Fruit fly (Drosophila melanogaster) whole organism, embryonic: ENCODE measurements around the gene CG14212.

Experiments used
- C15 ChIP-seq: fragments of 200-800 bp; sonication (Bioruptor generic); IDR thresholded peaks from 3 replicates; pipeline ENCODE4 v1.3.6; 2022; ENCODE audit warnings: missing biosample characterization, missing genetic modification characterization
- CG10565 ChIP-seq: fragments of 200-800 bp; sonication (Bioruptor generic); optimal IDR thresholded peaks from 3 replicates; lab custom pipeline; 2016; ENCODE audit warnings: missing biosample characterization, mild to moderate bottlenecking, missing genetic modification characterization
- CG10654 ChIP-seq: fragments of 200-800 bp; sonication (Bioruptor generic); optimal IDR thresholded peaks from 2 replicates; lab custom pipeline; 2016; ENCODE audit warnings: missing biosample characterization, missing genetic modification characterization
- CG11398 ChIP-seq: fragments of 200-800 bp; sonication (Bioruptor generic); optimal IDR thresholded peaks from 2 replicates; lab custom pipeline; 2016; ENCODE audit warnings: missing biosample characterization, missing genetic modification characterization
- CG12104 ChIP-seq: fragments of 200-800 bp; sonication (Bioruptor generic); optimal IDR thresholded peaks from 3 replicates; lab custom pipeline; 2016; ENCODE audit warnings: missing biosample characterization, missing genetic modification characterization
- CG12219 ChIP-seq: fragments of 200-800 bp; sonication (Bioruptor generic); optimal IDR thresholded peaks from 3 replicates; lab custom pipeline; 2018; ENCODE audit warnings: missing biosample characterization, mild to moderate bottlenecking, missing genetic modification characterization
- CG13424 ChIP-seq: fragments of 200-800 bp; sonication (Bioruptor generic); optimal IDR thresholded peaks from 2 replicates; lab custom pipeline; 2019; ENCODE audit warnings: missing biosample characterization, mild to moderate bottlenecking, missing genetic modification characterization, moderate library complexity
- CG13894 ChIP-seq: fragments of 200-800 bp; sonication (Bioruptor generic); optimal IDR thresholded peaks from 3 replicates; lab custom pipeline; 2018; ENCODE audit warnings: missing biosample characterization, mild to moderate bottlenecking, missing genetic modification characterization, moderate library complexity
- CG16779 ChIP-seq: fragments of 200-800 bp; sonication (Bioruptor generic); IDR thresholded peaks from 2 replicates; pipeline ENCODE4 v1.3.6; 2022; ENCODE audit warnings: missing biosample characterization, missing genetic modification characterization
- CG16813 ChIP-seq: fragments of 200-800 bp; sonication (Bioruptor generic); IDR thresholded peaks from 3 replicates; pipeline ENCODE4 v1.3.6; 2022; ENCODE audit warnings: missing biosample characterization, missing genetic modification characterization; ENCODE audit not compliant: partially characterized antibody
- CG30431 ChIP-seq: fragments of 200-800 bp; sonication (Bioruptor generic); optimal IDR thresholded peaks from 2 replicates; lab custom pipeline; 2017; ENCODE audit warnings: missing biosample characterization, missing genetic modification characterization
- CG31365 ChIP-seq: fragments of 200-800 bp; sonication (Bioruptor generic); optimal IDR thresholded peaks from 2 replicates; lab custom pipeline; 2018; ENCODE audit warnings: missing biosample characterization, mild to moderate bottlenecking, missing genetic modification characterization
- CG3163 ChIP-seq: fragments of 200-800 bp; sonication (Bioruptor generic); optimal IDR thresholded peaks from 3 replicates; lab custom pipeline; 2016; ENCODE audit warnings: missing biosample characterization, missing genetic modification characterization
- CG32532 ChIP-seq: fragments of 200-800 bp; sonication (Bioruptor generic); IDR thresholded peaks from 2 replicates; pipeline ENCODE4 v1.3.6; 2022; ENCODE audit warnings: missing biosample characterization, missing genetic modification characterization
- CG4360 ChIP-seq: fragments of 200-800 bp; sonication (Bioruptor generic); IDR thresholded peaks from 2 replicates; pipeline ENCODE4 v1.3.6; 2022; ENCODE audit warnings: missing biosample characterization, missing genetic modification characterization
- CG6175 ChIP-seq: fragments of 200-800 bp; sonication (Bioruptor generic); IDR thresholded peaks from 3 replicates; pipeline ENCODE4 v1.3.6; 2022; ENCODE audit warnings: missing biosample characterization, missing genetic modification characterization
- CG6254 ChIP-seq: fragments of 200-800 bp; sonication (Bioruptor generic); optimal IDR thresholded peaks from 3 replicates; lab custom pipeline; 2017; ENCODE audit warnings: mild to moderate bottlenecking, missing biosample characterization, missing genetic modification reagents, missing genetic modification characterization
- CG7963 ChIP-seq: fragments of 200-800 bp; sonication (Bioruptor generic); IDR thresholded peaks from 3 replicates; pipeline ENCODE4 v1.3.6; 2022; ENCODE audit warnings: missing biosample characterization, missing genetic modification characterization; ENCODE audit not compliant: partially characterized antibody
- CG9609 ChIP-seq: fragments of 200-800 bp; sonication (Bioruptor generic); optimal IDR thresholded peaks from 3 replicates; lab custom pipeline; 2016; ENCODE audit warnings: missing biosample characterization, missing genetic modification characterization
- CoRest ChIP-seq: fragments of 200-800 bp; sonication (Bioruptor generic); optimal IDR thresholded peaks from 3 replicates; lab custom pipeline; 2018; ENCODE audit warnings: missing biosample characterization, mild to moderate bottlenecking, missing genetic modification characterization, moderate library complexity
- D19A ChIP-seq: fragments of 200-800 bp; optimal IDR thresholded peaks from 3 replicates; lab custom pipeline; 2019; ENCODE audit warnings: missing biosample characterization, mild to moderate bottlenecking, missing genetic modification characterization, moderate library complexity
- Dbx ChIP-seq: fragments of 200-800 bp; sonication (Bioruptor generic); IDR thresholded peaks from 3 replicates; pipeline ENCODE4 v1.3.6; 2022; ENCODE audit warnings: missing biosample characterization, missing genetic modification characterization
- Doc2 ChIP-seq: fragments of 200-800 bp; sonication (Bioruptor generic); IDR thresholded peaks from 2 replicates; pipeline ENCODE4 v1.3.6; 2022; ENCODE audit warnings: missing biosample characterization, missing genetic modification characterization
- ERR ChIP-seq: fragments of 200-800 bp; sonication (Bioruptor generic); optimal IDR thresholded peaks from 2 replicates; lab custom pipeline; 2016; ENCODE audit warnings: missing biosample characterization, missing genetic modification characterization
- Fer3 ChIP-seq: fragments of 200-800 bp; sonication (Bioruptor generic); optimal IDR thresholded peaks from 2 replicates; lab custom pipeline; 2018; ENCODE audit warnings: missing biosample characterization, mild to moderate bottlenecking, missing genetic modification characterization, moderate library complexity
- GATAe ChIP-seq: fragments of 200-800 bp; sonication (Bioruptor generic); conservative IDR thresholded peaks from 2 replicates; pipeline ENCODE4 v1.3.6; 2022; ENCODE audit warnings: missing biosample characterization, missing genetic modification characterization
- HHEX ChIP-seq: fragments of 200-800 bp; sonication (Bioruptor generic); optimal IDR thresholded peaks from 3 replicates; lab custom pipeline; 2017; ENCODE audit warnings: missing biosample characterization, mild to moderate bottlenecking, missing genetic modification characterization, missing genetic modification reagents
- HLH3B ChIP-seq: fragments of 200-800 bp; sonication (Bioruptor generic); IDR thresholded peaks from 2 replicates; pipeline ENCODE4 v1.3.6; 2022; ENCODE audit warnings: missing biosample characterization, missing genetic modification characterization
- HmgZ ChIP-seq: fragments of 200-800 bp; sonication (Bioruptor generic); optimal IDR thresholded peaks from 2 replicates; lab custom pipeline; 2018; ENCODE audit warnings: missing biosample characterization, mild to moderate bottlenecking, missing genetic modification characterization
- Hmr ChIP-seq: fragments of 200-800 bp; sonication (Bioruptor generic); optimal IDR thresholded peaks from 3 replicates; lab custom pipeline; 2017; ENCODE audit warnings: mild to moderate bottlenecking, missing biosample characterization, missing genetic modification reagents, missing genetic modification characterization
- Hr3 ChIP-seq: fragments of 200-800 bp; sonication (Bioruptor generic); optimal IDR thresholded peaks from 3 replicates; lab custom pipeline; 2016; ENCODE audit warnings: missing biosample characterization, missing genetic modification characterization
- Lhr ChIP-seq: fragments of 200-800 bp; sonication (Bioruptor generic); optimal IDR thresholded peaks from 3 replicates; lab custom pipeline; 2017; ENCODE audit warnings: mild to moderate bottlenecking, missing biosample characterization, missing genetic modification reagents, missing genetic modification characterization
- Mad ChIP-seq: fragments of 200-800 bp; sonication (Bioruptor generic); optimal IDR thresholded peaks from 2 replicates; lab custom pipeline; 2016; ENCODE audit warnings: missing biosample characterization, missing genetic modification characterization
- Mes4 ChIP-seq: fragments of 200-800 bp; sonication (Bioruptor generic); optimal IDR thresholded peaks from 2 replicates; lab custom pipeline; 2016; ENCODE audit warnings: missing biosample characterization, missing genetic modification characterization
- Mrtf ChIP-seq: fragments of 200-800 bp; sonication (Bioruptor generic); IDR thresholded peaks from 3 replicates; pipeline ENCODE4 v1.3.6; 2022; ENCODE audit warnings: missing biosample characterization, missing genetic modification characterization
- Oli ChIP-seq: fragments of 200-800 bp; sonication (Bioruptor generic); optimal IDR thresholded peaks from 2 replicates; lab custom pipeline; 2018; ENCODE audit warnings: missing biosample characterization, mild to moderate bottlenecking, missing genetic modification characterization, moderate library complexity
- Sry-β ChIP-seq: fragments of 200-800 bp; sonication (Bioruptor generic); optimal IDR thresholded peaks from 2 replicates; lab custom pipeline; 2018; ENCODE audit warnings: missing biosample characterization, mild to moderate bottlenecking, missing genetic modification characterization, moderate library complexity
- br ChIP-seq: fragments of >200 bp; optimal IDR thresholded peaks from 2 replicates; lab custom pipeline; 2017
- crol ChIP-seq: fragments of 200-800 bp; sonication (Bioruptor generic); IDR thresholded peaks from 2 replicates; pipeline ENCODE4 v1.3.6; 2022; ENCODE audit warnings: missing biosample characterization, missing genetic modification characterization
- da ChIP-seq: fragments of 200-800 bp; sonication (Bioruptor generic); optimal IDR thresholded peaks from 2 replicates; lab custom pipeline; 2016; ENCODE audit warnings: missing biosample characterization, missing genetic modification characterization
- eyg ChIP-seq: fragments of 200-800 bp; sonication (Bioruptor generic); optimal IDR thresholded peaks from 3 replicates; lab custom pipeline; 2016; ENCODE audit warnings: missing biosample characterization, missing genetic modification characterization
- ham ChIP-seq: fragments of 200-800 bp; sonication (Bioruptor generic); IDR thresholded peaks from 2 replicates; pipeline ENCODE4 v1.3.6; 2022; ENCODE audit warnings: missing biosample characterization, missing genetic modification characterization
- jigr1 ChIP-seq: fragments of 200-800 bp; sonication (Bioruptor generic); IDR thresholded peaks from 3 replicates; pipeline ENCODE4 v1.3.6; 2022; ENCODE audit warnings: missing biosample characterization, missing genetic modification characterization
- ken ChIP-seq: fragments of 200-800 bp; sonication (Bioruptor generic); IDR thresholded peaks from 3 replicates; pipeline ENCODE4 v1.3.6; 2022; ENCODE audit warnings: missing biosample characterization, missing genetic modification characterization
- pum ChIP-seq: fragments of 200-800 bp; sonication (Bioruptor generic); optimal IDR thresholded peaks from 2 replicates; lab custom pipeline; 2016; ENCODE audit warnings: missing biosample characterization, missing genetic modification characterization
- ro ChIP-seq: fragments of 200-800 bp; sonication (Bioruptor generic); IDR thresholded peaks from 2 replicates; pipeline ENCODE4 v1.3.6; 2022; ENCODE audit warnings: missing biosample characterization, missing genetic modification characterization
- salm ChIP-seq: fragments of 200-800 bp; sonication (Bioruptor generic); optimal IDR thresholded peaks from 2 replicates; lab custom pipeline; 2018; ENCODE audit warnings: missing biosample characterization, mild to moderate bottlenecking, missing genetic modification characterization
- sc ChIP-seq, 3 experiments: fragments of >200 bp in 2 of 3; fragments of 200-800 bp in 1 of 3; sonication (Bioruptor generic) in 1 of 3; optimal IDR thresholded peaks; 2 replicates in 2 of 3; 3 replicates in 1 of 3; lab custom pipeline; 2017; ENCODE audit warnings: mild to moderate bottlenecking in 1 of 3, missing biosample characterization in 1 of 3, missing genetic modification characterization in 1 of 3, missing genetic modification reagents in 1 of 3
- sd ChIP-seq: fragments of 200-800 bp; sonication (Bioruptor generic); optimal IDR thresholded peaks from 3 replicates; lab custom pipeline; 2018; ENCODE audit warnings: missing biosample characterization, mild to moderate bottlenecking, missing genetic modification characterization, moderate library complexity
- unpg ChIP-seq: fragments of 200-800 bp; sonication (Bioruptor generic); optimal IDR thresholded peaks from 3 replicates; lab custom pipeline; 2018; ENCODE audit warnings: missing biosample characterization, mild to moderate bottlenecking, missing genetic modification characterization, moderate library complexity
- vnd ChIP-seq: fragments of 200-800 bp; sonication (Bioruptor generic); IDR thresholded peaks from 3 replicates; pipeline ENCODE4 v1.3.6; 2022; ENCODE audit warnings: missing biosample characterization, missing genetic modification characterization; ENCODE audit not compliant: partially characterized antibody

The CG14212 gene

DNA sequence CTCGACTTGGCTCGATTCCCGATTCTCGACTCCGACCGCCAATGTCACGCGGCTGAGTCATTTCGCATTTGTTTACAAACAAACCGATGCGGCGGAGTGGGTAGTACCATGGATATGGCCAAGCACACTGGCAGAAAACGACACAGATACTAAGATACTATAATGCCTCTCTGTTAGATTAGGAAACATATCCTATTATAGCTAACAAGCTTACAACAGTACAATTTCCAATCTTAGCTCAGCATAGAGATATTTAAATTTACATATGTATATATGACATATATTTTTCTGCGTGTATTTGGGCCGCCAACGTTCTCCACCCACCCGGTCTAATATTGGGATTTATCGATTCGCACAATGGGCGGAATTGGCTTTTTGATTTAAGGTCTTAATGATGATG is 21.6 kb upstream of the CG14212 start (continued):
- TF ChIP-seq eyg (GFP tag; lab: Kevin White, UChicago) (no peak), CG7963 (no peak), HLH3B (GFP tag; lab: Robert Waterston, UW) (peak; percentile 74), CG10654 (peak; percentile 60), br (lab: Kevin White, UChicago) (no peak), ro (no peak), jigr1 (GFP tag; lab: Robert Waterston, UW) (peak; percentile 59; the same call in 1 of the 3 replicates), crol (GFP tag; lab: Robert Waterston, UW) (no peak), Oli (peak; percentile 78), CG10565 (GFP tag; lab: Kevin White, UChicago) (no peak), CG31365 (no peak), Lhr (GFP tag; lab: Kevin White, UChicago) (peak; percentile 25), CG13424 (tag; lab: Kevin White, UChicago) (peak; percentile 75), CG13894 (tag; lab: Kevin White, UChicago) (peak; percentile 59), vnd (no peak), CG6175 (peak; percentile 74), D19A (peak; percentile 42), GATAe (no peak), Dbx (peak; percentile 82), Mrtf (peak; percentile 72; the same call in 1 of the 3 replicates), ken (GFP tag; lab: Robert Waterston, UW) (peak; percentile 71), CoRest (tag; lab: Kevin White, UChicago) (peak; percentile 70), CG30431 (peak; percentile 43), ERR (no peak), sd (tag; lab: Kevin White, UChicago) (peak; percentile 25), sc (optimal IDR thresholded peaks at IDR 0.05; lab: Kevin White, UChicago) (no peak), sc (GFP tag; optimal IDR thresholded peaks at IDR 0.05; lab: Kevin White, UChicago) (peak; percentile 27), Mes4 (GFP tag; lab: Kevin White, UChicago) (no peak), CG4360 (no peak), ham (GFP tag; lab: Robert Waterston, UW) (0 out of 2 replicates have a peak, but pooled peaks have one; percentile 14), HmgZ (tag; lab: Kevin White, UChicago) (peak; percentile 76), C15 (0 out of 3 replicates have a peak, but pooled peaks have one; percentile 61), CG32532 (GFP tag; lab: Robert Waterston, UW) (peak; percentile 89), Mad (GFP tag; lab: Kevin White, UChicago) (peak; percentile 40), CG6254 (GFP tag; lab: Kevin White, UChicago) (peak; percentile 39), Doc2 (GFP tag; lab: Robert Waterston, UW) (no peak), pum (peak; percentile 49), Hmr (GFP tag; lab: Kevin White, UChicago) (peak; percentile 83), CG12104 (peak; percentile 30), CG16813 (GFP tag; lab: Robert Waterston, UW) (no peak), CG16779 (GFP tag; lab: Robert Waterston, UW) (0 out of 2 replicates have a peak, but pooled peaks have one; percentile 27), CG11398 (GFP tag; lab: Kevin White, UChicago) (no peak), CG3163 (GFP tag; lab: Kevin White, UChicago) (no peak), HHEX (GFP tag; lab: Kevin White, UChicago) (peak; percentile 78), Fer3 (tag; lab: Kevin White, UChicago) (peak; percentile 80), Hr3 (GFP tag; lab: Kevin White, UChicago) (peak; percentile 64), Sry-β (no peak), da (no peak), CG12219 (GFP tag; lab: Kevin White, UChicago) (peak; percentile 53), unpg (GFP tag; lab: Kevin White, UChicago) (peak; percentile 75), salm (no peak), CG9609 (GFP tag; lab: Kevin White, UChicago) (no peak)
